Worm (Caenorhabditis elegans): Measurements from ENCODE around the gene Y75B8A.24.

DNA sequence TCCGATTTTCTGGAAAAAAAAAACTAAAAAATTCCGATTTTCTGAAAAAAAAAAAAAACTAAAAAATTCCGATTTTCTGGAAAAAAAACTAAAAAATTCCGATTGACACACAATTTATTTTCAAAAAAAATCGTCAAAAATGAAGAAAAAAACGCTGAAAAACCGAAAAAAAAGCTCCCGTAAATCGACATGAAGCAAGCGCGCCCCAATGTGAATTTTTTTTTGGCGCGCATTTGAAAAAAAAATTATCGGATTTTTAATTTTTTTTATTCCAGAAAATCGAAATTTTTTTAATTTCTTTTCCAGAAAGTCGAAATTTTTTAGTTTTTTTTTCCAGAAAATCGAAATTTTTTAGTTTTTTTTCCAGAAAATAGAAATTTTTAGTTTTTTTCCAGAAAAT lies 5.2 kb upstream of the Y75B8A.24 start:
- TF ChIP-seq nfya-1 (tag; optimal IDR thresholded peaks at IDR 0.05; ENCODE audit: borderline replicate concordance, insufficient read depth) = no peak
- no peak for TF ChIP-seq snpc-4 (GFP tag; optimal IDR thresholded peaks at IDR 0.05)
- no peak for TF ChIP-seq snpc-4 (tag; optimal IDR thresholded peaks at IDR 0.05)
- TF ChIP-seq pha-4 (tag; optimal IDR thresholded peaks at IDR 0.05) = no peak
- no peak for TF ChIP-seq lsl-1 (GFP tag; optimal IDR thresholded peaks at IDR 0.05)
- no peak for TF ChIP-seq Y53F4B.3 (GFP tag; IDR thresholded peaks at IDR 0.05)
- no peak for TF ChIP-seq C06A6.2 (GFP tag; conservative IDR thresholded peaks at IDR 0.05)
- TF ChIP-seq dox-1 (GFP tag; IDR thresholded peaks at IDR 0.05) = no peak
- TF ChIP-seq nhr-179 (tag; optimal IDR thresholded peaks at IDR 0.05) = no peak
- no peak for TF ChIP-seq hrde-1 (tag; optimal IDR thresholded peaks at IDR 0.05; ENCODE audit: borderline replicate concordance)
- TF ChIP-seq madf-3 (GFP tag; IDR thresholded peaks at IDR 0.05) = no peak
- no peak for TF ChIP-seq F52B5.7 (tag; optimal IDR thresholded peaks at IDR 0.05)
- no peak for TF ChIP-seq T26A5.8 (tag; optimal IDR thresholded peaks at IDR 0.05)
